Worm (Caenorhabditis elegans) whole organism, L2 larva: Measurements from ENCODE around the gene str-73.

ENCODE experiments used
- aly-2 ChIP-seq: fragments of 150-350 bp; optimal IDR thresholded peaks from 2 replicates; lab custom pipeline; 2014; ENCODE audit warnings: missing biosample characterization, missing genetic modification characterization
- nhr-6 ChIP-seq: fragments of 150-350 bp; optimal IDR thresholded peaks from 2 replicates; lab custom pipeline; 2014; ENCODE audit warnings: missing biosample characterization, missing genetic modification characterization
- skn-1 ChIP-seq: sonication (generic microtip); optimal IDR thresholded peaks from 2 replicates; lab custom pipeline; 2017; ENCODE audit warnings: missing biosample characterization, missing genetic modification characterization

- no peak for TF ChIP-seq nhr-6 (tag; lab: Kevin White, UChicago)
- TF ChIP-seq aly-2: no peak
- no peak for TF ChIP-seq skn-1 (tag; lab: Kevin White, UChicago)
These were observed 51.0 kb downstream of the str-73 start, which contains the start of the genes F57E7.4 and spig-6 for ce11 chrV:16480919-16481630.
